Worm (Caenorhabditis elegans) whole organism, midembryonic: ENCODE data around the gene C13A2.10.

Experiments
- T22C8.4 ChIP-seq: fragments of 200-800 bp; sonication (Bioruptor generic); IDR thresholded peaks from 2 replicates; pipeline ENCODE4 v1.3.6; 2022; ENCODE audit warnings: missing genetic modification characterization, missing compliant biosample characterization
- cog-1 ChIP-seq: sonication (generic microtip); optimal IDR thresholded peaks from 2 replicates; lab custom pipeline; 2016; ENCODE audit warnings: missing genetic modification characterization, missing compliant biosample characterization
- flt-1 ChIP-seq: fragments of 200-800 bp; sonication (Bioruptor generic); IDR thresholded peaks from 2 replicates; pipeline ENCODE4 v1.3.6; 2022; ENCODE audit warnings: missing genetic modification characterization, missing compliant biosample characterization
- klf-2 ChIP-seq: fragments of 200-800 bp; sonication (Bioruptor generic); conservative IDR thresholded peaks from 2 replicates; pipeline ENCODE4 v1.3.6; 2022; ENCODE audit warnings: missing genetic modification reagents, missing genetic modification characterization, missing compliant biosample characterization
- med-1 ChIP-seq: sonication (generic microtip); optimal IDR thresholded peaks from 2 replicates; lab custom pipeline; 2017; ENCODE audit warnings: missing genetic modification characterization, mild to moderate bottlenecking, missing compliant biosample characterization, antibody characterized with exemption, missing genetic modification reagents; ENCODE audit not compliant: insufficient read depth
- ref-1 ChIP-seq: fragments of 200-800 bp; sonication (Bioruptor generic); conservative IDR thresholded peaks from 2 replicates; pipeline ENCODE4 v1.3.6; 2022; ENCODE audit warnings: missing genetic modification reagents, missing genetic modification characterization, missing compliant biosample characterization
- tab-1 ChIP-seq: fragments of 200-800 bp; sonication (Bioruptor generic); IDR thresholded peaks from 2 replicates; pipeline ENCODE4 v1.3.6; 2022; ENCODE audit warnings: missing genetic modification characterization, missing compliant biosample characterization
- ztf-23 ChIP-seq: fragments of 200-800 bp; sonication (Bioruptor generic); IDR thresholded peaks from 2 replicates; pipeline ENCODE4 v1.3.6; 2022; ENCODE audit warnings: missing genetic modification reagents, missing genetic modification characterization, missing compliant biosample characterization
- ztf-29 ChIP-seq: fragments of 200-800 bp; sonication (Bioruptor generic); IDR thresholded peaks from 2 replicates; pipeline ENCODE4 v1.3.6; 2022; ENCODE audit warnings: missing genetic modification reagents, missing genetic modification characterization, missing compliant biosample characterization

C13A2.10 gene

DNA sequence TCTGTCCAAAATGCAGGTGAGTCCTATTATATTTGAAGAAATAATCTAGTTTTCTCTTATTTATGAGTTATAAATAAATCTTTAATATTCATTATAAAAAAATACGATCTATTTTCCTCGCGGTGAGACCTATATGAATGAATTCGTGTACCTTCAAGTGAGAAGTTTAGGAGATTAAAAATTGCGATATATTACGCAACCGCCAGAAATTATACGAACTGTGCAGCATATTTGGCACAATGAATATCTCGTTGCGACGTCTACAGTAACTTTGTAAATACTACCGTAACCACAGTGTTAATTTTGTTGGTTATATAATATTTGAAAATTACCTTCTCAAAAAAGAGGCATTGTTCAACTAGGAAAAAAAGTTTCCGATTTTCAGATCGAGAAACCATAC, 50.5 kb downstream of the C13A2.10 start:
- TF ChIP-seq T22C8.4 (no peak), cog-1 (tag; lab: Kevin White, UChicago) (no peak), flt-1 (GFP tag; lab: Robert Waterston, UW) (no peak), ztf-23 (GFP tag; lab: Robert Waterston, UW) (no peak), tab-1 (GFP tag; lab: Robert Waterston, UW) (no peak), klf-2 (no peak), ztf-29 (GFP tag; lab: Robert Waterston, UW) (no peak), med-1 (GFP tag; lab: Kevin White, UChicago) (no peak), ref-1 (no peak)

DNA sequence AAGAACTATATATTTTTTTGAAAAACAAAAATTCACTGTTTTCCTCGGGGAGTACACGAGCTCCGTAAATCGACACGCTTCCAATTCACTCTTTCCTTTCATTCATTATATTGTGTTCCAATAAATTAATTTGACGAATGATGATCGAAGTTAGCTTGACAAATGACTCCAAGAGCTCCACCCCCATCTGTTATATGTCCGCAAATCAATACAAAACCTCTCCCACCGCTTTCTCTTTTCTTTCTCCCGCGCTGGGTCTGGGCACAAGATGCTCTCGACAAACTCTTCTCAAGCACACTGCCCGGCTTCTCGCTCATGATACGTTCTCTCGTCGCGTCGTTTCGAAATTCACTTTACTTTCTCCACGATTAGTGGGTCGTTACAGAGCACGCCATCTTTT, 51.0 kb downstream of the C13A2.10 start, which contains the start of gene C13F10.1:
C13F10.1 (plus strand) TSS at position 138 of the 400 bp plus-strand sequence.
- TF ChIP-seq T22C8.4 (no peak), ref-1 (no peak), ztf-23 (GFP tag; lab: Robert Waterston, UW) (no peak), klf-2 (no peak), flt-1 (GFP tag; lab: Robert Waterston, UW) (no peak), cog-1 (tag; lab: Kevin White, UChicago) (no peak), med-1 (GFP tag; lab: Kevin White, UChicago) (no peak), ztf-29 (GFP tag; lab: Robert Waterston, UW) (no peak), tab-1 (GFP tag; lab: Robert Waterston, UW) (no peak)
